Fruit fly (Drosophila melanogaster): ENCODE data around the gene frc.
A peak's percentile ranks its signal among the peaks of the same experiment; 100 is the strongest.

The frc gene

DNA sequence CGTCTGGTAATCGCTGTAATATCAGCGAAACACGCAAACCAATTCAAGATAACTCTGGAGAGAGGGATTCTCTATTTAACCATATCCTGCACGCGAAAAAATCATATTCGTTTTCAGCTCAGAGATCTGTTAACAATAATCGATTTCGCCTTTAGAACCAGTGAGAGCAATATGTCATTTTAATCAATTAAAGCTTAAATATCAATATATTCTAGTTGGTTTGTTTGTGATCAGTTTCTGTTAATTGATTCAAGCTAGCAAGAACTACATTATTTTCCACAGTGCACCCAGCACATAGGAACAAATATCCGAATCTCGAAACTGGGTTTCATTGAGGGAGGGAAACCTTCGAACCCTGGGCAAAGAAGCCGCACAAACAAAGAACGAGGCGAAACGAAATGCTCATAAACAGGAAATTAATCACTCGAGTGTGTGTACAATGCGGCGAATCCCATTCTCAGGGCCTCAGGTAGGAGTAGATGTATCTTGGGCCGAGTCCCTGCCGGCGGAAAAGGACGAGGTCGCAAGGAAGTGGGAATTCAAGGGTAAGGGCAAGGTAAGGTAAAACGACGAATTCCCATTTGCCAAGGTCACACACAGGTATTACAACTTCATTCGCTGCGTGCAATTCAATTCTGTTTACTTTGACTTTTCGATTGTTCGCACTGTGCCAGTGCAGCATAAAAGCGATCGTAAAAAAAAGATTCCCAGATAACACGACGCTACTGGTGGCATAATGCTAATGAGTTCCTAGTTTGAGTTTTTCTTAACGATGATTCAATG is 16.8 kb downstream of the frc start (continued):
- no peak for TF ChIP-seq Oaz (GFP tag; IDR thresholded peaks at IDR 0.05)
- TF ChIP-seq CG1603 (tag; optimal IDR thresholded peaks at IDR 0.05) = peak; percentile 78
- no peak for TF ChIP-seq Sry-δ (GFP tag; optimal IDR thresholded peaks at IDR 0.05)
- peak; percentile 49 for TF ChIP-seq CG4820 (GFP tag; optimal IDR thresholded peaks at IDR 0.05)
- TF ChIP-seq Tbp (GFP tag; optimal IDR thresholded peaks at IDR 0.05) = no peak
- TF ChIP-seq CG6272 (GFP tag; IDR thresholded peaks at IDR 0.05) = no peak
- no peak for TF ChIP-seq Bdp1 (GFP tag; optimal IDR thresholded peaks at IDR 0.05)
- TF ChIP-seq Opbp (GFP tag; IDR thresholded peaks at IDR 0.05; ENCODE audit: partially characterized antibody) = no peak
- TF ChIP-seq croc (GFP tag; conservative IDR thresholded peaks at IDR 0.05) = no peak
- TF ChIP-seq Ada2b (GFP tag; IDR thresholded peaks at IDR 0.05) = no peak
- TF ChIP-seq CG10565 (GFP tag; optimal IDR thresholded peaks at IDR 0.05) = no peak
- no peak for TF ChIP-seq cato (GFP tag; optimal IDR thresholded peaks at IDR 0.05; ENCODE audit: borderline replicate concordance)
- TF ChIP-seq CG10274 (GFP tag; optimal IDR thresholded peaks at IDR 0.05) = no peak
- no peak for TF ChIP-seq HmgZ (tag; optimal IDR thresholded peaks at IDR 0.05)
- TF ChIP-seq C15 (GFP tag; IDR thresholded peaks at IDR 0.05) = no peak
- TF ChIP-seq Side (GFP tag; optimal IDR thresholded peaks at IDR 0.05) = peak; percentile 27
- no peak for TF ChIP-seq CG4328 (GFP tag; optimal IDR thresholded peaks at IDR 0.05)
- TF ChIP-seq danr (GFP tag; IDR thresholded peaks at IDR 0.05) = no peak
- TF ChIP-seq esg (GFP tag; conservative IDR thresholded peaks at IDR 0.05) = no peak
- TF ChIP-seq Dad (GFP tag; optimal IDR thresholded peaks at IDR 0.05) = no peak
- peak; percentile 45 for TF ChIP-seq Usf (GFP tag; optimal IDR thresholded peaks at IDR 0.05)
- peak in 1 of 2 experiments; percentile 43 for TF ChIP-seq Hr51 (GFP tag; optimal IDR thresholded peaks at IDR 0.05)
- TF ChIP-seq CG32772 (GFP tag; IDR thresholded peaks at IDR 0.05) = no peak
- peak; percentile 78 for TF ChIP-seq CG14710 (tag; optimal IDR thresholded peaks at IDR 0.05)
- no peak for TF ChIP-seq crol (GFP tag; IDR thresholded peaks at IDR 0.05)
- TF ChIP-seq usp (GFP tag; optimal IDR thresholded peaks at IDR 0.05) = no peak
- TF ChIP-seq btn (GFP tag; optimal IDR thresholded peaks at IDR 0.05) = no peak
- TF ChIP-seq lilli (GFP tag; optimal IDR thresholded peaks at IDR 0.05) = peak; percentile 58
- TF ChIP-seq gem (tag; optimal IDR thresholded peaks at IDR 0.05) = peak; percentile 75
- TF ChIP-seq mld (GFP tag; IDR thresholded peaks at IDR 0.05; ENCODE audit: partially characterized antibody) = no peak
- no peak for TF ChIP-seq Sry-β (GFP tag; optimal IDR thresholded peaks at IDR 0.05)
- TF ChIP-seq ro (GFP tag; IDR thresholded peaks at IDR 0.05) = no peak
- no peak for TF ChIP-seq slou (GFP tag; optimal IDR thresholded peaks at IDR 0.05)
- no peak for TF ChIP-seq ems (GFP tag; optimal IDR thresholded peaks at IDR 0.05)
- no peak for TF ChIP-seq schlank (tag; optimal IDR thresholded peaks at IDR 0.05)
- no peak for TF ChIP-seq Rx (GFP tag; IDR thresholded peaks at IDR 0.05)
- peak; percentile 88 for TF ChIP-seq CG4404 (GFP tag; IDR thresholded peaks at IDR 0.05)
- TF ChIP-seq CG14965 (GFP tag; optimal IDR thresholded peaks at IDR 0.05; ENCODE audit: borderline replicate concordance) = no peak
- peak; percentile 2 for TF ChIP-seq CG7745 (tag; optimal IDR thresholded peaks at IDR 0.05)
- no peak for TF ChIP-seq jing (GFP tag; optimal IDR thresholded peaks at IDR 0.05)
- TF ChIP-seq HLH3B (GFP tag; IDR thresholded peaks at IDR 0.05) = no peak
- peak; percentile 55 for TF ChIP-seq CG31441 (GFP tag; IDR thresholded peaks at IDR 0.05)
- TF ChIP-seq HmgD (GFP tag; optimal IDR thresholded peaks at IDR 0.05) = no peak
- 0 out of 3 replicates have a peak, but pooled peaks have one; percentile 17 for TF ChIP-seq dysf (GFP tag; IDR thresholded peaks at IDR 0.05)
- no peak for TF ChIP-seq CG1024 (GFP tag; IDR thresholded peaks at IDR 0.05)
- no peak for TF ChIP-seq ham (GFP tag; IDR thresholded peaks at IDR 0.05)
- no peak for TF ChIP-seq CG9876 (GFP tag; optimal IDR thresholded peaks at IDR 0.05)
- no peak for TF ChIP-seq repo (GFP tag; optimal IDR thresholded peaks at IDR 0.05)
- TF ChIP-seq gcm (GFP tag; optimal IDR thresholded peaks at IDR 0.05) = peak; percentile 44
- TF ChIP-seq CG13894 (tag; optimal IDR thresholded peaks at IDR 0.05) = no peak
